Fruit fly (Drosophila melanogaster): ENCODE measurements around the gene CG3534.
A peak's percentile ranks its signal among the peaks of the same experiment; 100 is the strongest.

DNA sequence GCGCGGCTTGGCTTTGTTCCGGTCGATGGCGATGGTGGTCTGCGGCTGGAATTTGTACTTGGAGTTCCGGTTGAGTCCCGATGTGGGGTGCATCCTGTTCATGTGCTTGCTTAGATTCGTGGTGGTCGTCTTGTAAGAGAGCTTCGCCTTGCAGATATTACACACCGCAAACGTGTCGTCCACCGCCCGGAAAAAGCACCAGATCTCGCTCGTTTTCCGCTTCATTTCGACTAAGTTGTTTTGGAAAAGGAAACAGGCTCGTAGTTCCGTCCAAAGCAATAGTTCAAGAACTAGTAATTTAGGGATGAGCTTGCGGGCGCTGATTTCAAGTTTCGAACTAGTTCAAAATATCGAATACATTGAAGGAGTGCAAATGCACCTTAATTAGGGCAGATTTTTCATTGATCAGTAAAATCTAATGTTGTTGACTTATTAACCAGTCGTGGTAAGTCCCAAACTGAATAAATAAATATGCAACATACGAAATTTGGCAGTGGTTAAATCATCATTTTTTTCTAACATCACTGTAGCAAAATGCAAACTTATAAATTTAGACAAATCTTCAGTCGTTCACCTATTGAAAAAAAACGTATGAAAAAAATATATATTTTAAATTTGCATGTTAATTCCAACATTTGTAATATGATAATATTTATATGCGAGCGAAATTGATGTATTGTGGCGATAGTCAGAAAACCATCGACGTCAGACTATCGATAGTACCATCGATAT, 46.8 kb downstream of the CG3534 start, which contains the start of the genes bdwf and Patr-1:
- TF ChIP-seq CG1621 (tag; optimal IDR thresholded peaks at IDR 0.05) (no peak), CG34406 (GFP tag; optimal IDR thresholded peaks at IDR 0.05) (no peak), achi (GFP tag; optimal IDR thresholded peaks at IDR 0.05) (peak; percentile 99), Hr39 (GFP tag; optimal IDR thresholded peaks at IDR 0.05) (no peak), Ets21C (GFP tag; optimal IDR thresholded peaks at IDR 0.05) (no peak), CG10669 (GFP tag; optimal IDR thresholded peaks at IDR 0.05) (no peak), CG3919 (GFP tag; optimal IDR thresholded peaks at IDR 0.05) (no peak), Lpt (GFP tag; optimal IDR thresholded peaks at IDR 0.05) (no peak), Hr4 (GFP tag; optimal IDR thresholded peaks at IDR 0.05) (no peak), dac (GFP tag; optimal IDR thresholded peaks at IDR 0.05) (no peak)
